Worm (Caenorhabditis elegans) whole organism, young adult: ENCODE results near the gene taf-11.1.

Experiments
- F23B12.7 ChIP-seq: sonication (generic microtip); optimal IDR thresholded peaks from 2 replicates; lab custom pipeline; 2017; ENCODE audit warnings: missing genetic modification characterization, mild to moderate bottlenecking, missing compliant biosample characterization, antibody characterized with exemption, moderate library complexity; ENCODE audit not compliant: insufficient read depth
- dox-1 ChIP-seq: fragments of 200-800 bp; sonication (Bioruptor generic); IDR thresholded peaks from 2 replicates; pipeline ENCODE4 v1.3.6; 2022; ENCODE audit warnings: missing genetic modification reagents, missing genetic modification characterization, missing compliant biosample characterization
- madf-3 ChIP-seq: fragments of 200-800 bp; sonication (Bioruptor generic); IDR thresholded peaks from 2 replicates; pipeline ENCODE4 v1.3.6; 2022; ENCODE audit warnings: missing genetic modification reagents, missing genetic modification characterization, missing compliant biosample characterization
- nfya-1 ChIP-seq: sonication (generic microtip); optimal IDR thresholded peaks from 2 replicates; lab custom pipeline; 2017; ENCODE audit warnings: antibody characterized with exemption, missing compliant biosample characterization, missing genetic modification characterization, borderline replicate concordance; ENCODE audit not compliant: insufficient read depth
- nhr-90 ChIP-seq: sonication (generic microtip); optimal IDR thresholded peaks from 2 replicates; lab custom pipeline; 2016; ENCODE audit warnings: missing genotype, mild to moderate bottlenecking, missing genetic modification characterization, missing compliant biosample characterization
- pbrm-1 ChIP-seq: fragments of 200-800 bp; sonication (Bioruptor generic); IDR thresholded peaks from 2 replicates; pipeline ENCODE4 v1.3.6; 2022; ENCODE audit warnings: missing genetic modification reagents, missing genetic modification characterization, missing compliant biosample characterization
- snpc-1.1 ChIP-seq: sonication (generic microtip); optimal IDR thresholded peaks from 2 replicates; lab custom pipeline; 2017; ENCODE audit warnings: missing genetic modification characterization, mild to moderate bottlenecking, missing compliant biosample characterization, antibody characterized with exemption, moderate library complexity, missing genotype, missing genetic modification reagents; ENCODE audit not compliant: insufficient read depth
- snpc-4 ChIP-seq, 5 experiments: fragments of 150-350 bp in 1 of 5; sonication (generic microtip) in 4 of 5; optimal IDR thresholded peaks; 2 replicates each; lab custom pipeline; 2014 to 2018; ENCODE audit warnings: missing genetic modification characterization in 5 of 5, missing biosample characterization in 3 of 5, antibody characterized with exemption in 2 of 5, mild to moderate bottlenecking in 2 of 5, missing compliant biosample characterization in 2 of 5, missing genotype in 2 of 5, moderate library complexity in 2 of 5, missing genetic modification reagents in 1 of 5
- unc-130 ChIP-seq: sonication (generic microtip); optimal IDR thresholded peaks from 2 replicates; lab custom pipeline; 2016; ENCODE audit warnings: missing genetic modification reagents, missing genetic modification characterization, missing compliant biosample characterization
- unc-62 ChIP-seq: fragments of 150-350 bp; optimal IDR thresholded peaks from 2 replicates; lab custom pipeline; 2014; ENCODE audit warnings: missing biosample characterization, missing genetic modification reagents, missing genetic modification characterization
- ztf-18 ChIP-seq: sonication (generic microtip); optimal IDR thresholded peaks from 2 replicates; lab custom pipeline; 2016; ENCODE audit warnings: missing genotype, mild to moderate bottlenecking, missing genetic modification characterization, missing compliant biosample characterization

- TF ChIP-seq ztf-18 (tag; lab: Kevin White, UChicago) (no peak), madf-3 (no peak), F23B12.7 (tag; lab: Kevin White, UChicago) (no peak), pbrm-1 (GFP tag; lab: Robert Waterston, UW) (no peak), dox-1 (GFP tag; lab: Robert Waterston, UW) (no peak), snpc-1.1 (tag; lab: Kevin White, UChicago) (no peak), snpc-4 (GFP tag; optimal IDR thresholded peaks at IDR 0.05; lab: Kevin White, UChicago) (no peak), snpc-4 (tag; optimal IDR thresholded peaks at IDR 0.05; lab: Kevin White, UChicago) (no peak), unc-62 (GFP tag; lab: Kevin White, UChicago) (no peak), nhr-90 (no peak), nfya-1 (tag; lab: Kevin White, UChicago) (no peak), unc-130 (GFP tag; lab: Kevin White, UChicago) (no peak)
Observed at ce11 chrX:4295917-4296316, 40.9 kb downstream of the taf-11.1 start.
